Fruit fly (Drosophila melanogaster) whole organism, embryonic: ENCODE results near the gene CG42828.

Experiments
- Atf-2 ChIP-seq: fragments of 200-800 bp; sonication (Bioruptor generic); optimal IDR thresholded peaks from 2 replicates; lab custom pipeline; 2016; ENCODE audit warnings: missing biosample characterization, missing genetic modification characterization
- CG11456 ChIP-seq: fragments of 200-800 bp; sonication (Bioruptor generic); IDR thresholded peaks from 3 replicates; pipeline ENCODE4 v1.3.6; 2022; ENCODE audit warnings: missing biosample characterization, missing genetic modification characterization
- CG1602 ChIP-seq: fragments of 200-800 bp; sonication (Bioruptor generic); optimal IDR thresholded peaks from 3 replicates; lab custom pipeline; 2016; ENCODE audit warnings: missing biosample characterization, missing genetic modification characterization
- CG5245 ChIP-seq: fragments of 200-800 bp; sonication (Bioruptor generic); optimal IDR thresholded peaks from 3 replicates; lab custom pipeline; 2016; ENCODE audit warnings: missing biosample characterization, missing genetic modification characterization
- Ravus ChIP-seq: fragments of 200-800 bp; sonication (Bioruptor generic); IDR thresholded peaks from 2 replicates; pipeline ENCODE4 v1.3.6; 2022; ENCODE audit warnings: missing biosample characterization, missing genetic modification characterization
- Tbp ChIP-seq: fragments of >200 bp; optimal IDR thresholded peaks from 2 replicates; lab custom pipeline; 2018; ENCODE audit warnings: missing biosample characterization, missing genetic modification characterization
- shn ChIP-seq: fragments of 200-800 bp; sonication (Bioruptor generic); optimal IDR thresholded peaks from 3 replicates; lab custom pipeline; 2016; ENCODE audit warnings: missing biosample characterization, missing genetic modification characterization
- ssp ChIP-seq: fragments of 200-800 bp; sonication (Bioruptor generic); IDR thresholded peaks from 2 replicates; pipeline ENCODE4 v1.3.6; 2022; ENCODE audit warnings: missing biosample characterization, missing genetic modification characterization
- twi ChIP-seq: fragments of 200-800 bp; optimal IDR thresholded peaks from 2 replicates; lab custom pipeline; 2019; ENCODE audit warnings: missing biosample characterization, mild to moderate bottlenecking, missing genetic modification characterization, moderate library complexity
- zfh2 ChIP-seq: fragments of 200-800 bp; sonication (Bioruptor generic); optimal IDR thresholded peaks from 2 replicates; lab custom pipeline; 2016; ENCODE audit warnings: missing biosample characterization, missing genetic modification characterization

- no peak for TF ChIP-seq twi (tag; lab: Kevin White, UChicago)
- no peak for TF ChIP-seq CG5245 (GFP tag; lab: Kevin White, UChicago)
- no peak for TF ChIP-seq Ravus (GFP tag; lab: Robert Waterston, UW)
- no peak for TF ChIP-seq shn (GFP tag; lab: Kevin White, UChicago)
- no peak for TF ChIP-seq zfh2 (GFP tag; lab: Kevin White, UChicago)
- TF ChIP-seq Tbp (GFP tag; lab: Kevin White, UChicago): peak; percentile 50
- TF ChIP-seq Atf-2: no peak
- TF ChIP-seq CG1602 (GFP tag; lab: Kevin White, UChicago): no peak
- no peak for TF ChIP-seq CG11456 (GFP tag; lab: Robert Waterston, UW)
- TF ChIP-seq ssp: no peak
Observed at dm6 chr3R:23358565-23359138, 14.9 kb upstream of the CG42828 start, which contains the start of gene RpS3.
